Fruit fly (Drosophila melanogaster): Measurements from ENCODE around the gene yellow-f.

The yellow-f gene

DNA sequence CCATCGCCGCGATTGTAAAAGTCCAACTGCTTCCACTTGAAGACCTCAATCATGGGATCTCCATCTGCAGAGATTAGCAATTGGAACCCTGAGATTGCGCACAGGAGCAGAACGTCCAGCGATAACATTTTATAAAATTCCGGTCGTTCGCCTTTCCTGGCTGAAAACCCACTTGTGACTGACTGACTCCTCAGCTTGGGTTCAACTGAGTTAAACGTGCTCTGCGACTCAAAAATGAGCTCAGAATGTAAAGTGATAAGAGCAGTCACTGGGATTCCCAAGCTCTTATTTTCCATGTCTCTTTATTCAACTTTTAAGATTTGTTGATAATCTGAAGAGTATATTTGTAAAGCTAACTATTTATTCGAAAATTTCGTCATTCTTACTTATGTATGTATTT lies at the start of gene yellow-f:
TSS of gene yellow-f (minus strand) at position 184 of the 400 bp plus-strand sequence.
- TF ChIP-seq CG17801 (GFP tag; optimal IDR thresholded peaks at IDR 0.05; ENCODE audit: partially characterized antibody), result no peak

DNA sequence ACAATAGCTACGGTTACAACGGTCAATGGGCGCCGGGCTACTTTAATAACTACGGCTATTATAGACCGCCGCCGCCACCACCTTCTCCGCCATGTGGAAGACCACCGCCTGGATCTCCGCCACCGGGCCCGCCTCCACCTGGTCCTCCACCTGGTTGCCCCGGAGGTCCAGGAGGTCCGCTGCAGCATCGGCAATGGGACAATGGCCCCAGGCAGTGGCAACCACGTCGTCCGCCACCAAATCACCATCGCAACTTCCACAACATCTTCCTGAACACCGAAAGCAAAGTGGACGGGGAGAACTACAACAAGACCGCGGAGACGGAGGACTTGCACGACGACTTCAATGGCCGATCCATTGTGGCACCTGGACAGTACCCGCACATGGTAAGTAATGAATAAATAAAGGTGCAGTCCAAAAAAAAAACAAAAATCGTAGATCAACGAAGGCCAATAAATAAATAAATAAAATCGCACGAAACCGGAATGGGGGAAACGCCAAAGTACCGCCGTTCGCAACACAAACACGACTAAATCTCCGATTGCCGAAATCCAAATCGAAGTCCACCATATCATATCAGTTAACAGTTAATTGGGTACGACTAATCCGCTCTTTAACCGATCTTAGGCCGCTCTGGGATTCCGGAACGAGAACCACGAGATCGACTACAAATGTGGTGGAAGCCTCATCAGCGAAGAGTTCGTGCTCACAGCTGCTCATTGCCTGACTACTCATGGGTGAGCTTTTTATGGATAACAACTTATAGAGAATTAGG lies 49.4 kb upstream of the yellow-f start, which contains the start of gene snk:
TSS of gene snk (minus strand) at position 513 of the 775 bp plus-strand sequence.
- TF ChIP-seq CG17801 (GFP tag; optimal IDR thresholded peaks at IDR 0.05; ENCODE audit: partially characterized antibody), result no peak

DNA sequence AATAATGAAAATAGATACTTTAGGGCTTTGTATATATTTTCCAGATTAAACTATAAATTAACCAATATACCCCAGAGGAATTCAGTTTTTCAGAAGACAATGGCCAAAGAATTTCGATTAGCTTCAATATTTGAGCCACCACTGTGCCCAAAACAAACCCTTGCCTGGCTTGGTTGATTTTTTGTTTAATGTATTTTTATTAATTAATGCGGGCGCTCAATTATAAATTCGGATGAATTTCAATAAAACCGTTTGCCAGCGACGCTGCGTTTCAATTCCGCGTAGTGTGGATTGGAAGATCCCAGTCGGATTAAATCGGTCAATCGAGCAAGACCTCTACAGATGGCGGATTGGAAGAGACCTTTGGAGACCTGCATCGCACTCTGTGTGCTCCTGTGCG lies 48.7 kb upstream of the yellow-f start, which contains the start of gene CG11670:
TSS of gene CG11670 (plus strand) at position 301 of the 400 bp plus-strand sequence.
- TF ChIP-seq CG17801 (GFP tag; optimal IDR thresholded peaks at IDR 0.05; ENCODE audit: partially characterized antibody), result no peak

DNA sequence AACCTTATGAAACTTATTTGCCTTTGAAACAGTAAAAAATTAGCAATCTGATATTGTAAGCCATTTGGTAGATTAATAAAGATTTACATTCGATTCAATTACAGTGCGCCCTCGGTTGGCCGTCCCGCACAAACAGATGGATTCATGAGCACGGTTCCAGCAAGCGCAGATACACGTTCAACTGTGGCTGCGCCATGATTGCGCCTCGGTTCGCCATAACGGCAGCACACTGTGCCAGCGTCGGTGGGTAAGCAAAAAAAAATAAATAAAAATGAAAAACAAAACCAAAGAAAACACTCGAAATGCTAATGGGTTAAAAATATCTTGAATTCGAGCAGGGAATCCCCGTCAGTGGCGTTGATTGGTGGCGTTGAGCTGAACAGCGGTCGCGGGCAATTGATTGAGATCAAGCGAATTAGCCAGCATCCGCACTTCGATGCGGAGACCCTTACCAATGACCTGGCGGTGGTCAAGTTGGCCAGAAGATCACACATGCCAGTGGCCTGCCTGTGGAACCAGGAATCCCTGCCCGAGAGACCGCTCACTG lies 46.1 kb upstream of the yellow-f start:
- no peak for TF ChIP-seq CG17801 (GFP tag; optimal IDR thresholded peaks at IDR 0.05; ENCODE audit: partially characterized antibody)

DNA sequence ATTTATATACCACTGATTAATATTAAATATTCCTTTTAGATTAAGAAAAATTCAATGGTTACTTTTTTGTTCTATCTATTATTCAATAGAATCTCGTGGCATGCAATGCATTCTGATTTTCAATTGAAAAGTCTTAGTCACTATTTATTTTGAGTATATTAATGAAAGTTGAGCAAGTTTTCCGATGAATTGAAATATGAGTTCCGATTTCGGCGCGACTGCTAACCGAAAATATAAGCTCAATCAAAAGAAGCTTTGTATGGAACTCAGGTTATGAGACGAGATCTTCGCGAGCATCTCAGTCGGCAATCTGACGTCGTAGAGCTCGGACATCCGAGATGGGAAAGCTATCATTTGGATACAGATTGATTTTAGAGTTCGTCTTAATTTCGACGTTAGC lies 45.1 kb upstream of the yellow-f start, which contains the start of gene CG11668:
TSS of gene CG11668 (plus strand) at position 301 of the 400 bp plus-strand sequence.
- TF ChIP-seq CG17801 (GFP tag; optimal IDR thresholded peaks at IDR 0.05; ENCODE audit: partially characterized antibody), result no peak

DNA sequence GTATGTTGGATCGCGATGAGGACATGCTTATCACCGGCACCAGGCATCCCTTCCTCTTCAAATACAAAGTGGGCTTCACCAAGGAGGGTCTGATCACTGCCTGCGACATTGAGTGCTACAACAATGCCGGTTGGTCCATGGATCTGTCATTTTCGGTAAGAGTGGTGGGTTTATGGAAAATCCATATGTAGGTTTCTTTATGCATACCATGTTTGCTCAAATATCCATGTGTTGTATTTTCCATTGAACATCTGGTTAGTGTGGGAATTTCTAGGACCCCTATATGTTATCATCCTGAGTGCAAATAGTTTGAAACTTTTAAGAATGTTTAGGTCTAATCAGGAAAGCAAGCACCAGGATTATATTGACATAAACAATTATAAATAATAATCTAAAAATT lies 43.1 kb upstream of the yellow-f start:
- TF ChIP-seq CG17801 (GFP tag; optimal IDR thresholded peaks at IDR 0.05; ENCODE audit: partially characterized antibody), result no peak

DNA sequence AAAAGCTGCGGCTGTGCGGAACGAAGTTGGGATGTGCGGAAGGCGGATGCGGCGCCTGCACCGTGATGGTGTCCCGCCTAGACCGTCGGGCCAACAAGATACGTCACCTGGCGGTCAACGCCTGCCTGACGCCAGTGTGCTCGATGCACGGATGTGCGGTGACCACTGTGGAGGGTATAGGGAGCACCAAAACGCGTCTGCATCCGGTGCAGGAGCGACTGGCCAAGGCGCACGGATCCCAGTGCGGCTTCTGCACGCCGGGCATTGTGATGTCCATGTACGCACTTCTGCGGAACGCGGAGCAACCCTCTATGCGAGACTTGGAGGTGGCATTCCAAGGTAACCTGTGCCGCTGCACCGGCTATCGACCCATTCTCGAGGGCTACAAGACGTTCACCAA lies 40.7 kb upstream of the yellow-f start:
- no peak for TF ChIP-seq CG17801 (GFP tag; optimal IDR thresholded peaks at IDR 0.05; ENCODE audit: partially characterized antibody)

DNA sequence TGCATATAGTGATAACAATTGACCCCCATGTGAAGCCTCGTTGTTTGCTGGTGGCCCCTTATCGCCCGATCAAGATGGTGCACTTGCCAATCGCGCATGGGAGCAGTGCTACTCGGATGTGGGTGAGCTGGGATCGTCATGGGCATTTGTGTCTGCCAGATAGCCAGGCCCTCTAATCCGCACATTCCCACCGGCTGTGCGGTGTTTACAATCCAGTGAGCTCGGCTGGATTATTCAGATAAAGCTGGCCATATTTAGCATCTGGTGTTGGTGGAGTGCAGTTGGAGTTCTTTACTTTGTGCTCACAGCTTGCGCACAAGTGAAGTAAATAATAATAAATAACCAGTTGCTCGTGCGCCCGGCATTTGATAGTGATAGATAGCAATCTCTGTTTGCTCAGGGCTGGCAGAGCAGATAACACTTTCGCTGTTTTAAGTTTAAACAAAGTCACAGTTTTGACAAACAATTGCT lies 40.0 kb upstream of the yellow-f start:
- TF ChIP-seq CG17801 (GFP tag; optimal IDR thresholded peaks at IDR 0.05; ENCODE audit: partially characterized antibody), result peak; percentile 34

DNA sequence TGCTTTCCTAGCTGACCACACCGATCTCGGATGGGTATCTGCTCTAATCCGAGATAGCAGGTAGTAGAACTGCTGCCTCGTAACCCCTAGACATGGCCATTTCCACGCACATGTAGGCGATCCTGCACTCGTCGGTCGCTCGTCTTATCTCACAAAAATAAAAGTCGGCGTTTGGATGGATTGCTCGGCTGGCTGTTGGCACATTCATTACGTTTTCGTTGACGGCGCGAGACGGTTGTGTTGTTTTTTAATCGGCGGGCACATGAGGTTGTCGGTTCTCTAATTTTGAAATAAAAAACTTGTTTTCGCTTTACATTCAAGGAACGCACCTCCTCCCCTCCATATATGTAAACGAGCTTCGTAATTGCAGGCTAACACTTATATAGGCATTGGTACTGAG lies 39.3 kb upstream of the yellow-f start, which contains the start of gene ry:
TSS of gene ry (plus strand) at position 206 of the 400 bp plus-strand sequence.
- TF ChIP-seq CG17801 (GFP tag; optimal IDR thresholded peaks at IDR 0.05; ENCODE audit: partially characterized antibody), result no peak

DNA sequence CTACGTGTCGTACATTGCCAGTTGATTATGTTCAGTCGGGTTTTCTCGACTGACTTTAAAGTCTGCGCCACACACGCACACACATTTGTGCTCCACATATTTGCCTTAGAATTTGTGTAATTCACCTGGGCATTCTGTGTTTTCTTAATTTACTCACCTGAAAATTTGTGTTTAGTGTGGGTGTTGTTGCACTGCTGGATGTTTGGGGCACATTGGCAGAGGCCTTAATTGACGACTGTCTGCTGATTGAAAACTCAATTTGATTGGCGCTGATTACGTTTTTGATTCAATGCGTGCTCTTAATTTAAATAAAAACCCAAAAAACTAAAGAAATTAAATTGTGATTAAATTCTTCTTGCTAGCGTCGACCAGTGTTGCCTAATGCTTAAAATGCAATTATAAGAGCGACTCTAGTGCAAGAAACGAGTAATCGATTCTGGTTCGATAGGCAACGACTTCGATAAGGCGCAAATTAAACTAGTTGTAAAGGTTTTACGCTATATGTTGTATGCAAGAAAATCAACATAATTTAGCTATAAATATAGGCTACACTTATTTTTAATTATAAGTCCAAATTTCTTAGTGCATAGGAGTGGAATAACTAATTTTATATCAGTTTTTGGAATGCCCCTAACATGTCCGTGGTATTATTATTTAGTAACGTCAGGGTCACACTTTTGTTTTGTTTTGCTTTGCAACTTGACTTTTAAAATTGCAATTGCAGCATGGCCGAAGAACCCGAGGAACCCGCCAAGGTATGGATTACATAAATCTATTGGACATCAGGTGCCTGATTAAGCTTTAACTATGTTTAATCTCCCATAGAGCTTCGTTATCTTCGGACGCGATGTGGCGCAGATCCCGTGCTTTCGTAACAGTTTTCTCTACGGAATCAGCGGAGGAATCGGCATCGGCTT lies 37.5 kb upstream of the yellow-f start, which contains the start of the genes CG46281 and CG46280:
TSS of gene CG46281 (minus strand) at position 51 of the 917 bp plus-strand sequence.
TSS of gene CG46280 (minus strand) at position 403 of the 917 bp plus-strand sequence.
- TF ChIP-seq CG17801 (GFP tag; optimal IDR thresholded peaks at IDR 0.05; ENCODE audit: partially characterized antibody), result peak; percentile 49

DNA sequence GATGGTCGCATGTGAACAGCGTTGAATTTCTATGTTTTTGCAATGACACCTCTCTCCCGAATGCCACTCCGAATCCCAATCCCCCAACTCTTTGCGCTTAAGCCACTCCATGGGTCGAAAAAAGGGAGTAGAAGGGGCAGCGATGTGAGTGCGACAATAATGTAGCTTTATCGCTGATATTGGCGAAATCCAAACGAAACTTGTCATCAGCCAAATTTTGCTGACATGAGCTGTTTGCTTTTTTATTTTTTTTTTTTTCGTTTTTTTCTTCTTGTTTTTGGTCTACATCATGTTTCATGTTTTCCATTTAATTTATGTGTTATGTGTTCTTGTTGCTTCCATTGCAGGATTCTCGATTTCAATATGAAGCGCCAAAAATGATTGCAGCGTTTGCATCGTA lies 26.0 kb upstream of the yellow-f start:
- TF ChIP-seq CG17801 (GFP tag; optimal IDR thresholded peaks at IDR 0.05; ENCODE audit: partially characterized antibody), result peak; percentile 18

DNA sequence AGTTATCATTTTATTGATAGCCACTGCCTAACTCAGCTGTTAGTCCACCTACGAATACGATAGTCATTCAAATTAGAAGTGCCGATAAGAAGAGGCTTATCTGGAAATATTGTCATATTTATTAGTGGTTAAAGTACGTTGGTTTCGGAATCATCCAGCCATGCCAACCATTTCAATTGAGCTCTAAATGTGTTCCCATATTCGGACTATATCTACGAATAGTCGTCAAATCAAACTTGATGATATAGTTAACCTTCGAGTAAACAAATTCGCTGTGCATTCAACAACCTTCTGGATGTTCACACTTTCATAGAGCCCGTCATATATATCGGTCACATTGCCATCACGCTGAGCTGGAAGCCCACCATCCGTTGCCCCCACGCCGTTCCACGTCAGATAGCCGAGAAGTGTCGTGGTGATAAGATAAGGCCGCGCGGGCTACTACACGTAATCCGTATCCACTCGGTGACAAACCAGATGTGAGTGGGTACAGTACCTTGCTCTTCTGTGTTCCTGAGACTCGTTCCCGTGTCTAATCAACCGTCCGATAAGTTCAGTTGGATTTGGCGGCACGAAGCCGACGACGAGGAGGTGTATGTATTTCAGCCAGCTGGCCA lies 25.4 kb upstream of the yellow-f start:
- no peak for TF ChIP-seq CG17801 (GFP tag; optimal IDR thresholded peaks at IDR 0.05; ENCODE audit: partially characterized antibody)

DNA sequence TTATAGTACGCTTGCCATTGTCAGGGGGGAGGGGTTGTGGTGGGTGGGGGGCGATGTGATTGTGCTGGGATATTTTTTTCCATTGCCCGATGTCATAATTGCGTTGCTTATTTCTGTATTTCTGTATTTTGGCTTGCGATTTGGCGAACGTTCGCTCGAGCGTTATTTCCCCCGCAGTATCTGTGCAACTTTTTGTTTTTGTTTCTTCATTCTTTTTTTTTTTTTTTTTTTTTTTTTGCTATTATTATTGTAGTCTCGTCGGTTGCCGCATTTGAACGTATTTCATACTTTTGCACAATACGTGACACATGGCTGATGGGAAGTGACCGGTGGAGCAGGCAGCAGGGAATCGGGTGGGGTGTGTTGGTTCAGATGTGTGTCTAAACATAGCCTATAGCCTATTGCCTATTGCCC lies 24.6 kb upstream of the yellow-f start:
- no peak for TF ChIP-seq CG17801 (GFP tag; optimal IDR thresholded peaks at IDR 0.05; ENCODE audit: partially characterized antibody)
